Fruit fly (Drosophila melanogaster) whole organism, embryonic: ENCODE measurements around the gene Kap3.

Experiments used
- Bdp1 ChIP-seq: fragments of 200-800 bp; sonication (Bioruptor generic); optimal IDR thresholded peaks from 3 replicates; lab custom pipeline; 2016; ENCODE audit warnings: missing biosample characterization, missing genetic modification characterization
- CG10543 ChIP-seq: fragments of 200-800 bp; sonication (Bioruptor generic); optimal IDR thresholded peaks from 3 replicates; lab custom pipeline; 2017; ENCODE audit warnings: missing biosample characterization, mild to moderate bottlenecking, missing genetic modification characterization, moderate library complexity
- CG10979 ChIP-seq: fragments of 200-800 bp; sonication (Bioruptor generic); optimal IDR thresholded peaks from 2 replicates; lab custom pipeline; 2018; ENCODE audit warnings: missing biosample characterization, mild to moderate bottlenecking, missing genetic modification characterization, moderate library complexity
- CG12155 ChIP-seq: fragments of 200-800 bp; sonication (Bioruptor generic); optimal IDR thresholded peaks from 3 replicates; lab custom pipeline; 2016; ENCODE audit warnings: missing biosample characterization, missing genetic modification characterization
- CG14441 ChIP-seq: fragments of 200-800 bp; sonication (Bioruptor generic); IDR thresholded peaks from 2 replicates; pipeline ENCODE4 v1.3.6; 2022; ENCODE audit warnings: missing biosample characterization, missing genetic modification characterization
- CG15514 ChIP-seq: fragments of 200-800 bp; sonication (Bioruptor generic); optimal IDR thresholded peaks from 3 replicates; lab custom pipeline; 2017; ENCODE audit warnings: missing biosample characterization, missing genetic modification characterization, mild to moderate bottlenecking, moderate library complexity, missing genetic modification reagents
- CG17802 ChIP-seq: fragments of 200-800 bp; sonication (Bioruptor generic); optimal IDR thresholded peaks from 2 replicates; lab custom pipeline; 2018; ENCODE audit warnings: missing biosample characterization, mild to moderate bottlenecking, missing genetic modification characterization, moderate library complexity
- CG17912 ChIP-seq: fragments of 200-800 bp; sonication (Bioruptor generic); optimal IDR thresholded peaks from 2 replicates; lab custom pipeline; 2018; ENCODE audit warnings: missing biosample characterization, mild to moderate bottlenecking, missing genetic modification characterization
- CG18599 ChIP-seq: fragments of 200-800 bp; sonication (Bioruptor generic); optimal IDR thresholded peaks from 3 replicates; lab custom pipeline; 2017; ENCODE audit warnings: missing biosample characterization, missing genetic modification characterization, mild to moderate bottlenecking, moderate library complexity, missing genetic modification reagents
- CG3065 ChIP-seq: fragments of 200-800 bp; sonication (Bioruptor generic); optimal IDR thresholded peaks from 2 replicates; lab custom pipeline; 2016; ENCODE audit warnings: missing biosample characterization, missing genetic modification characterization
- CG31365 ChIP-seq: fragments of 200-800 bp; sonication (Bioruptor generic); optimal IDR thresholded peaks from 2 replicates; lab custom pipeline; 2018; ENCODE audit warnings: missing biosample characterization, mild to moderate bottlenecking, missing genetic modification characterization
- CG3281 ChIP-seq: fragments of 200-800 bp; sonication (Bioruptor generic); optimal IDR thresholded peaks from 3 replicates; lab custom pipeline; 2017; ENCODE audit warnings: missing biosample characterization, mild to moderate bottlenecking, missing genetic modification characterization
- CG34224 ChIP-seq: fragments of 200-800 bp; sonication (Bioruptor generic); IDR thresholded peaks from 3 replicates; pipeline ENCODE4 v1.3.6; 2022; ENCODE audit warnings: missing biosample characterization, missing genetic modification characterization; ENCODE audit not compliant: partially characterized antibody
- CG4328 ChIP-seq: fragments of 200-800 bp; sonication (Bioruptor generic); optimal IDR thresholded peaks from 3 replicates; lab custom pipeline; 2017; ENCODE audit warnings: missing biosample characterization, missing genetic modification reagents, missing genetic modification characterization
- CG4360 ChIP-seq: fragments of 200-800 bp; sonication (Bioruptor generic); IDR thresholded peaks from 2 replicates; pipeline ENCODE4 v1.3.6; 2022; ENCODE audit warnings: missing biosample characterization, missing genetic modification characterization
- CG6272 ChIP-seq: fragments of 200-800 bp; sonication (Bioruptor generic); IDR thresholded peaks from 2 replicates; pipeline ENCODE4 v1.3.6; 2022; ENCODE audit warnings: missing biosample characterization, missing genetic modification characterization
- CG6813 ChIP-seq: fragments of 200-800 bp; sonication (Bioruptor generic); optimal IDR thresholded peaks from 2 replicates; lab custom pipeline; 2017; ENCODE audit warnings: missing biosample characterization, missing genetic modification characterization, mild to moderate bottlenecking, moderate library complexity, missing genetic modification reagents
- CG9797 ChIP-seq: fragments of 200-800 bp; sonication (Bioruptor generic); optimal IDR thresholded peaks from 3 replicates; lab custom pipeline; 2018; ENCODE audit warnings: missing biosample characterization, mild to moderate bottlenecking, missing genetic modification characterization
- CG9932 ChIP-seq: fragments of 200-800 bp; sonication (Bioruptor generic); IDR thresholded peaks from 2 replicates; pipeline ENCODE4 v1.3.6; 2022; ENCODE audit warnings: missing biosample characterization, missing genetic modification characterization
- CHES-1-like ChIP-seq: fragments of 200-800 bp; sonication (Bioruptor generic); optimal IDR thresholded peaks from 2 replicates; lab custom pipeline; 2016; ENCODE audit warnings: missing biosample characterization, missing genetic modification characterization
- Dek ChIP-seq: fragments of 200-800 bp; sonication (Bioruptor generic); optimal IDR thresholded peaks from 3 replicates; lab custom pipeline; 2019; ENCODE audit warnings: missing biosample characterization, mild to moderate bottlenecking, missing genetic modification characterization, moderate library complexity
- Doc3 ChIP-seq: fragments of 200-800 bp; sonication (Bioruptor generic); IDR thresholded peaks from 3 replicates; pipeline ENCODE4 v1.3.6; 2022; ENCODE audit warnings: missing biosample characterization, missing genetic modification characterization; ENCODE audit not compliant: partially characterized antibody
- Dp ChIP-seq: fragments of 200-800 bp; sonication (Bioruptor generic); optimal IDR thresholded peaks from 2 replicates; lab custom pipeline; 2018; ENCODE audit warnings: missing biosample characterization, mild to moderate bottlenecking, missing genetic modification characterization, moderate library complexity
- H2.0 ChIP-seq: fragments of 200-800 bp; sonication (Bioruptor generic); IDR thresholded peaks from 2 replicates; pipeline ENCODE4 v1.3.6; 2022; ENCODE audit warnings: missing biosample characterization, missing genetic modification characterization
- Hey ChIP-seq: fragments of 200-800 bp; sonication (Bioruptor generic); optimal IDR thresholded peaks from 3 replicates; lab custom pipeline; 2018; ENCODE audit warnings: missing biosample characterization, mild to moderate bottlenecking, missing genetic modification characterization
- Hmx ChIP-seq: fragments of 200-800 bp; sonication (Bioruptor generic); optimal IDR thresholded peaks from 2 replicates; lab custom pipeline; 2016; ENCODE audit warnings: missing biosample characterization, missing genetic modification characterization
- Hsf ChIP-seq: fragments of 200-800 bp; sonication (Bioruptor generic); optimal IDR thresholded peaks from 3 replicates; lab custom pipeline; 2016; ENCODE audit warnings: missing biosample characterization, missing genetic modification characterization
- MBD-R2 ChIP-seq: fragments of 200-800 bp; sonication (Bioruptor generic); IDR thresholded peaks from 2 replicates; pipeline ENCODE4 v1.3.6; 2022; ENCODE audit warnings: missing biosample characterization, missing genetic modification characterization
- Mad ChIP-seq: fragments of 200-800 bp; sonication (Bioruptor generic); optimal IDR thresholded peaks from 2 replicates; lab custom pipeline; 2016; ENCODE audit warnings: missing biosample characterization, missing genetic modification characterization
- Meics ChIP-seq: fragments of 200-800 bp; sonication (Bioruptor generic); optimal IDR thresholded peaks from 2 replicates; lab custom pipeline; 2017; ENCODE audit warnings: missing biosample characterization, mild to moderate bottlenecking, missing genetic modification characterization
- Ssrp ChIP-seq: fragments of 200-800 bp; sonication (Bioruptor generic); optimal IDR thresholded peaks from 2 replicates; lab custom pipeline; 2018; ENCODE audit warnings: missing biosample characterization, mild to moderate bottlenecking, missing genetic modification characterization, moderate library complexity
- Trl ChIP-seq, 3 experiments: fragments of >200 bp in 2 of 3; fragments of 200-800 bp in 1 of 3; sonication (Bioruptor generic) in 1 of 3; optimal IDR thresholded peaks; 2 replicates in 1 of 3; 3 replicates in 2 of 3; lab custom pipeline; 2016 to 2017; ENCODE audit warnings: missing biosample characterization in 1 of 3, missing genetic modification characterization in 1 of 3
- Xrp1 ChIP-seq: fragments of 200-800 bp; sonication (Bioruptor generic); IDR thresholded peaks from 2 replicates; pipeline ENCODE4 v1.3.6; 2022; ENCODE audit warnings: missing biosample characterization, missing genetic modification characterization
- bowl ChIP-seq: fragments of 200-800 bp; sonication (Bioruptor generic); IDR thresholded peaks from 2 replicates; pipeline ENCODE4 v1.3.6; 2022; ENCODE audit warnings: missing biosample characterization, missing genetic modification characterization
- cad ChIP-seq: fragments of >200 bp; optimal IDR thresholded peaks from 2 replicates; lab custom pipeline; 2017; ENCODE audit warnings: missing biosample characterization, missing genetic modification characterization
- cg ChIP-seq: fragments of 200-800 bp; sonication (Bioruptor generic); optimal IDR thresholded peaks from 3 replicates; lab custom pipeline; 2019; ENCODE audit warnings: missing biosample characterization, mild to moderate bottlenecking, missing genetic modification characterization, moderate library complexity
- chif ChIP-seq, 2 experiments: fragments of 200-800 bp; sonication (Bioruptor generic); optimal IDR thresholded peaks; 3 replicates each; lab custom pipeline; 2016; ENCODE audit warnings: missing biosample characterization in 2 of 2, missing genetic modification characterization in 2 of 2
- dm ChIP-seq: fragments of 200-800 bp; sonication (Bioruptor generic); optimal IDR thresholded peaks from 3 replicates; lab custom pipeline; 2016; ENCODE audit warnings: missing biosample characterization, missing genetic modification characterization
- en ChIP-seq: fragments of 200-800 bp; sonication (Bioruptor generic); optimal IDR thresholded peaks from 2 replicates; lab custom pipeline; 2016; ENCODE audit warnings: missing biosample characterization, missing genetic modification characterization
- eyg ChIP-seq: fragments of 200-800 bp; sonication (Bioruptor generic); optimal IDR thresholded peaks from 3 replicates; lab custom pipeline; 2016; ENCODE audit warnings: missing biosample characterization, missing genetic modification characterization
- fd96Cb ChIP-seq: fragments of 200-800 bp; sonication (Bioruptor generic); optimal IDR thresholded peaks from 2 replicates; lab custom pipeline; 2018; ENCODE audit warnings: missing biosample characterization, mild to moderate bottlenecking, missing genetic modification characterization, moderate library complexity
- grau ChIP-seq: fragments of 200-800 bp; optimal IDR thresholded peaks from 3 replicates; lab custom pipeline; 2019; ENCODE audit warnings: missing biosample characterization, mild to moderate bottlenecking, missing genetic modification characterization, moderate library complexity
- gsb ChIP-seq: fragments of 200-800 bp; sonication (Bioruptor generic); IDR thresholded peaks from 2 replicates; pipeline ENCODE4 v1.3.6; 2022; ENCODE audit warnings: missing biosample characterization, missing genetic modification characterization
- luna ChIP-seq: fragments of 200-800 bp; sonication (Bioruptor generic); optimal IDR thresholded peaks from 2 replicates; lab custom pipeline; 2016; ENCODE audit warnings: missing biosample characterization, missing genetic modification characterization
- org-1 ChIP-seq: fragments of 200-800 bp; sonication (Bioruptor generic); optimal IDR thresholded peaks from 2 replicates; lab custom pipeline; 2017; ENCODE audit warnings: missing biosample characterization, missing genetic modification characterization
- p53 ChIP-seq: fragments of 200-800 bp; sonication (Bioruptor generic); optimal IDR thresholded peaks from 2 replicates; lab custom pipeline; 2016; ENCODE audit warnings: missing biosample characterization, missing genetic modification characterization
- sd ChIP-seq: fragments of 200-800 bp; sonication (Bioruptor generic); optimal IDR thresholded peaks from 3 replicates; lab custom pipeline; 2018; ENCODE audit warnings: missing biosample characterization, mild to moderate bottlenecking, missing genetic modification characterization, moderate library complexity
- slou ChIP-seq: fragments of 200-800 bp; sonication (Bioruptor generic); optimal IDR thresholded peaks from 3 replicates; lab custom pipeline; 2016; ENCODE audit warnings: missing biosample characterization, missing genetic modification characterization
- tin ChIP-seq: fragments of 200-800 bp; sonication (Bioruptor generic); optimal IDR thresholded peaks from 3 replicates; lab custom pipeline; 2016; ENCODE audit warnings: missing biosample characterization, missing genetic modification characterization
- yki ChIP-seq: fragments of >200 bp; optimal IDR thresholded peaks from 3 replicates; lab custom pipeline; 2018
- zen2 ChIP-seq: fragments of 200-800 bp; sonication (Bioruptor generic); IDR thresholded peaks from 3 replicates; pipeline ENCODE4 v1.3.6; 2022; ENCODE audit warnings: missing biosample characterization, missing genetic modification characterization; ENCODE audit not compliant: partially characterized antibody
- zfh2 ChIP-seq: fragments of 200-800 bp; sonication (Bioruptor generic); optimal IDR thresholded peaks from 2 replicates; lab custom pipeline; 2016; ENCODE audit warnings: missing biosample characterization, missing genetic modification characterization

Gene Kap3

DNA sequence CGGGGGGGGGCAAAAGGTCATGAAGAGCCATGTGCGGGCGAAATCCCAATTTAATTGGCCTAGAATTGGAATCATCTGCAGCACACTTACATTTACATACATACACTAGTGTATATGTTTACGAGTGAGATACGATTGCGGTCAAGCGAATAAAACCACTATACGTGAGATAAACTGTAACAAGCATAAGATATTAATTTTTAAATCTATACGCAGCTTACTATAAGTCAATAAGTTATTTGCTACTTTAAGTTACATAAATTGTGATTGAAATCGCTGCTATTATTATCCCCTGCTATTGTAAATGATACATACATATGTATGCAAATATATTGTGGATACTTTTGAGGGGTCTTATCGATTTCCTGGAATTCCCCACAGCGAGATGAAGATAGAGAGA lies 39.3 kb upstream of the Kap3 start (continued):
- TF ChIP-seq CG6272 (GFP tag; lab: Robert Waterston, UW) (no peak), CG9797 (GFP tag; lab: Kevin White, UChicago) (no peak), org-1 (GFP tag; lab: Kevin White, UChicago) (peak; percentile 25), Dek (tag; lab: Kevin White, UChicago) (peak; percentile 7), gsb (GFP tag; lab: Robert Waterston, UW) (no peak), CG3065 (GFP tag; lab: Kevin White, UChicago) (no peak), Mad (GFP tag; lab: Kevin White, UChicago) (no peak), zen2 (GFP tag; lab: Robert Waterston, UW) (no peak), CG17912 (GFP tag; lab: Kevin White, UChicago) (peak; percentile 14), p53 (GFP tag; lab: Kevin White, UChicago) (no peak), CG10543 (GFP tag; lab: Kevin White, UChicago) (no peak), grau (peak; percentile 46), Xrp1 (GFP tag; lab: Robert Waterston, UW) (peak; percentile 55; the same call in 1 of the 2 replicates), CG14441 (peak; percentile 60), Ssrp (tag; lab: Kevin White, UChicago) (no peak), Hmx (GFP tag; lab: Kevin White, UChicago) (no peak), H2.0 (peak; percentile 54), yki (lab: Kevin White, UChicago) (no peak), eyg (GFP tag; lab: Kevin White, UChicago) (no peak), luna (GFP tag; lab: Kevin White, UChicago) (no peak), CG17802 (tag; lab: Kevin White, UChicago) (no peak), Hsf (GFP tag; lab: Kevin White, UChicago) (peak; percentile 16), CG9932 (GFP tag; lab: Robert Waterston, UW) (peak; percentile 41), CG3281 (peak; percentile 63), fd96Cb (tag; lab: Kevin White, UChicago) (peak; percentile 37), en (GFP tag; lab: Kevin White, UChicago) (no peak), Dp (no peak), sd (tag; lab: Kevin White, UChicago) (no peak), cg (GFP tag; lab: Kevin White, UChicago) (no peak), cad (no peak), Trl (optimal IDR thresholded peaks at IDR 0.05; lab: Kevin White, UChicago) (no peak), Trl (GFP tag; optimal IDR thresholded peaks at IDR 0.05; lab: Kevin White, UChicago) (no peak), CG4360 (GFP tag; lab: Robert Waterston, UW) (no peak), dm (GFP tag; lab: Kevin White, UChicago) (no peak), CG34224 (GFP tag; lab: Robert Waterston, UW) (no peak), MBD-R2 (0 out of 2 replicates have a peak, but pooled peaks have one; percentile 19), Meics (GFP tag; lab: Kevin White, UChicago) (peak; percentile 47), CG18599 (GFP tag; lab: Kevin White, UChicago) (peak; percentile 72), zfh2 (GFP tag; lab: Kevin White, UChicago) (no peak), CG6813 (peak; percentile 19), Hey (tag; lab: Kevin White, UChicago) (no peak), chif (GFP tag; optimal IDR thresholded peaks at IDR 0.05; lab: Kevin White, UChicago) (no peak), CHES-1-like (GFP tag; lab: Kevin White, UChicago) (no peak), CG4328 (GFP tag; lab: Kevin White, UChicago) (no peak), CG15514 (GFP tag; lab: Kevin White, UChicago) (no peak), Bdp1 (no peak), CG31365 (tag; lab: Kevin White, UChicago) (no peak), Doc3 (GFP tag; lab: Robert Waterston, UW) (no peak), CG10979 (tag; lab: Kevin White, UChicago) (peak; percentile 23), bowl (GFP tag; lab: Robert Waterston, UW) (no peak), CG12155 (GFP tag; lab: Kevin White, UChicago) (no peak), slou (GFP tag; lab: Kevin White, UChicago) (no peak), tin (GFP tag; lab: Kevin White, UChicago) (no peak)
